Worm (Caenorhabditis elegans): Measurements from ENCODE around the gene parn-2.

ce11 chrII:12260538-12260937 is 4.1 kb upstream of the parn-2 start:
- TF ChIP-seq ces-1 (GFP tag; optimal IDR thresholded peaks at IDR 0.05): no peak
- no peak for TF ChIP-seq nhr-237 (tag; optimal IDR thresholded peaks at IDR 0.05)
- no peak for TF ChIP-seq lin-13 (tag; optimal IDR thresholded peaks at IDR 0.05)
- TF ChIP-seq sptf-1 (tag; optimal IDR thresholded peaks at IDR 0.05): no peak
- TF ChIP-seq lsy-2 (tag; optimal IDR thresholded peaks at IDR 0.05): no peak
- TF ChIP-seq unc-62 (GFP tag; optimal IDR thresholded peaks at IDR 0.05): no peak
- TF ChIP-seq nhr-2 (tag; optimal IDR thresholded peaks at IDR 0.05): no peak
- TF ChIP-seq snpc-4 (tag; optimal IDR thresholded peaks at IDR 0.05): no peak
- TF ChIP-seq unc-39 (tag; optimal IDR thresholded peaks at IDR 0.05): no peak
- TF ChIP-seq mep-1 (tag; optimal IDR thresholded peaks at IDR 0.05): no peak
